Fruit fly (Drosophila melanogaster) Kc167 (cell line): ENCODE data around the gene CG14958.

Experiments used
- Sin3A ChIP-seq: fragments of >200 bp; optimal IDR thresholded peaks from 2 replicates; lab custom pipeline; 2018; ENCODE audit warnings: missing external identifiers
- psq ChIP-seq: fragments of >200 bp; optimal IDR thresholded peaks from 2 replicates; lab custom pipeline; 2017; ENCODE audit warnings: missing external identifiers

dm6 chr3L:3192333-3192894 lies 2.6 kb downstream of the CG14958 start, which contains the start of gene CG14965:
- TF ChIP-seq psq (lab: Kevin White, UChicago) (no peak), Sin3A (no peak)
